Fruit fly (Drosophila melanogaster) whole organism, adult: ENCODE results near the gene Dscam4.
A peak's percentile ranks its signal among the peaks of the same experiment; 100 is the strongest.

Source experiments
- CG11617 ChIP-seq: fragments of 200-800 bp; sonication (Bioruptor generic); optimal IDR thresholded peaks from 2 replicates; lab custom pipeline; 2017; ENCODE audit warnings: mild to moderate bottlenecking, missing biosample characterization, missing genetic modification reagents, missing genetic modification characterization
- CG33017 ChIP-seq: fragments of 200-800 bp; sonication (Bioruptor generic); optimal IDR thresholded peaks from 2 replicates; lab custom pipeline; 2018; ENCODE audit warnings: missing biosample characterization, mild to moderate bottlenecking, missing genetic modification characterization, moderate library complexity
- Crg-1 ChIP-seq: fragments of 200-800 bp; sonication (Bioruptor generic); optimal IDR thresholded peaks from 2 replicates; lab custom pipeline; 2016; ENCODE audit warnings: missing biosample characterization, missing genetic modification characterization
- cnc ChIP-seq, 2 experiments: fragments of >200 bp; optimal IDR thresholded peaks; 2 replicates each; lab custom pipeline; 2017
- ovo ChIP-seq: fragments of 200-800 bp; sonication (Bioruptor generic); optimal IDR thresholded peaks from 2 replicates; lab custom pipeline; 2016; ENCODE audit warnings: missing biosample characterization, missing genetic modification characterization
- pad ChIP-seq: fragments of 200-800 bp; sonication (Bioruptor generic); optimal IDR thresholded peaks from 3 replicates; lab custom pipeline; 2017; ENCODE audit warnings: missing biosample characterization, missing genetic modification characterization, mild to moderate bottlenecking, moderate library complexity, missing genetic modification reagents
- tj ChIP-seq: fragments of 200-800 bp; sonication (Bioruptor generic); optimal IDR thresholded peaks from 3 replicates; lab custom pipeline; 2017; ENCODE audit warnings: missing biosample characterization, mild to moderate bottlenecking, missing genetic modification characterization, moderate library complexity

DNA sequence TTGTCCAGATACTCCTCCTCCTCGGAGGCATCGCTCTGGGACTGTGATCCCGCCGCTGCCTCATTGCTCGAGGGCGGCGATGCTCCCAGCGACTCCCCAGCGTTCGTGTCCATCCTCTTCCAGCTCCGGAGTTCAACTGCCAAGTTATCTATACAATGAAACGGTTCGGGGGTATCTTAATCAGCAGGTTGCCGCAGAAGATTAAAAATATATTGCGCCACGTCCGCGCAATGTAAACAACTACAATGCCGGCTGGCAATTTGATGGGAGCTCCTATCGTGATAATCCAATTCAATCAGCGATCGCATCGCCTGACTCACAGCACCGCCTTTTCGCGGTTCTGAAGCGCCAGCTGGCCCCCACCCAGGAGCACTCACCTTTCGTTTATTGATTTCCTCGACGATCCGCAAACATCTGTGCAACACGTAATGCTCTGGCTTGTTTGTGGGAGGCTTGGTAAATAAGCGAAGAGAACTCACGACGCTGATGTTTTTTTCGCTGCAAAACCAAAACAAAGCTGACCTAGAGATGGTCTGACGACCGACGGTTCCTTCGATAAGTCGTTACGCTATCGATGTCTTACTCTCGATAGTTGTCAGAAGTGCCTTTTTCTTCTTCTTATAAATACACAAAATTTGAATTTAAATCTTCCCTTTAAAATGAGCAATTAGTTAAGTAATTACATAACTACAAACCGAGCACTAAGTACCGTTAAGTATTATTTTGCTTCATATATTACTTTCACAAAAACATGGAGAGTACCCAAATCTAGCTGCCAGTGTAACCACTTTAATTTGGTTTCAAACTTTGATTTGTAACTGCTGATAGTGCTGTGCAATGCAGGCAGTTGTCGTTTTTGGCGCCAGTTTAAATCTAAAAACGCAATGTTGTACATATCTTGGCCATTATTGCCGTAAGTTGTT is 51.1 kb downstream of the Dscam4 start, which contains the start of gene cert:
- no peak for TF ChIP-seq cnc (optimal IDR thresholded peaks at IDR 0.05; lab: Kevin White, UChicago)
- no peak for TF ChIP-seq tj
- TF ChIP-seq Crg-1 (GFP tag; lab: Kevin White, UChicago) = peak; percentile 43
- no peak for TF ChIP-seq ovo (GFP tag; lab: Kevin White, UChicago)
- no peak for TF ChIP-seq CG11617 (GFP tag; lab: Kevin White, UChicago)
- TF ChIP-seq pad (GFP tag; lab: Kevin White, UChicago) = peak; percentile 33
- TF ChIP-seq CG33017 (tag; lab: Kevin White, UChicago) = no peak
